Worm (Caenorhabditis elegans) whole organism, young adult: ENCODE measurements around the gene W06D11.1.
"Not testable (repeated sequence)": the region's sequence is repeated elsewhere in the genome, so short reads cannot be mapped to it uniquely, and the experiment has no call there.

ENCODE experiments used
- F39B2.1 ChIP-seq: fragments of 200-800 bp; sonication (Bioruptor generic); IDR thresholded peaks from 2 replicates; pipeline ENCODE4 v1.3.6; 2022; ENCODE audit warnings: missing genetic modification reagents, missing genetic modification characterization, missing compliant biosample characterization
- F57A8.1 ChIP-seq: fragments of 200-800 bp; sonication (Bioruptor generic); optimal IDR thresholded peaks from 2 replicates; lab custom pipeline; 2018; ENCODE audit warnings: mild to moderate bottlenecking, missing genetic modification characterization, moderate library complexity, missing compliant biosample characterization
- K11D2.4 ChIP-seq: fragments of 200-800 bp; sonication (Bioruptor generic); IDR thresholded peaks from 2 replicates; pipeline ENCODE4 v1.3.6; 2022; ENCODE audit warnings: missing genetic modification reagents, missing genetic modification characterization, missing compliant biosample characterization
- hsf-1 ChIP-seq: fragments of 200-800 bp; sonication (Bioruptor generic); IDR thresholded peaks from 2 replicates; pipeline ENCODE4 v1.3.6; 2022; ENCODE audit warnings: missing genetic modification reagents, missing genetic modification characterization, missing compliant biosample characterization
- let-526 ChIP-seq: fragments of 200-800 bp; sonication (Bioruptor generic); IDR thresholded peaks from 2 replicates; pipeline ENCODE4 v1.3.6; 2022; ENCODE audit warnings: missing genetic modification reagents, missing genetic modification characterization, missing compliant biosample characterization
- lin-35 ChIP-seq, 3 experiments: fragments of 150-350 bp in 2 of 3; sonication (generic microtip) in 1 of 3; optimal IDR thresholded peaks; 2 replicates each; lab custom pipeline; 2014 to 2018; ENCODE audit warnings: missing biosample characterization in 3 of 3, missing genetic modification characterization in 3 of 3, missing genetic modification reagents in 3 of 3
- madf-6 ChIP-seq: fragments of 200-800 bp; sonication (Bioruptor generic); IDR thresholded peaks from 2 replicates; pipeline ENCODE4 v1.3.6; 2022; ENCODE audit warnings: missing genetic modification reagents, missing genetic modification characterization, missing compliant biosample characterization
- tbp1 ChIP-seq: fragments of 200-800 bp; sonication (Bioruptor generic); optimal IDR thresholded peaks from 2 replicates; lab custom pipeline; 2018; ENCODE audit warnings: mild to moderate bottlenecking, missing genetic modification characterization, missing compliant biosample characterization
- unc-130 ChIP-seq: sonication (generic microtip); optimal IDR thresholded peaks from 2 replicates; lab custom pipeline; 2016; ENCODE audit warnings: missing genetic modification reagents, missing genetic modification characterization, missing compliant biosample characterization
- zfh-2 ChIP-seq: fragments of 200-800 bp; sonication (Bioruptor generic); conservative IDR thresholded peaks from 2 replicates; pipeline ENCODE4 v1.3.6; 2022; ENCODE audit warnings: missing genetic modification reagents, missing genetic modification characterization, missing compliant biosample characterization

ce11 chrX:12308045-12308499 lies 13.7 kb downstream of the W06D11.1 start, which contains the start of gene F17A2.16:
- TF ChIP-seq zfh-2 (GFP tag; lab: Robert Waterston, UW); lin-35 (GFP tag; optimal IDR thresholded peaks at IDR 0.05; lab: Kevin White, UChicago); tbp1 (GFP tag; lab: Kevin White, UChicago); madf-6 (GFP tag; lab: Robert Waterston, UW); K11D2.4 (GFP tag; lab: Robert Waterston, UW); let-526 (GFP tag; lab: Robert Waterston, UW); hsf-1; unc-130 (GFP tag; lab: Kevin White, UChicago); F39B2.1; F57A8.1 (GFP tag; lab: Kevin White, UChicago): not testable (repeated sequence)
